Fruit fly (Drosophila melanogaster): ENCODE results near the gene Flad1.

dm6 chrX:12923258-12923901 is 20.1 kb upstream of the Flad1 start:
- TF ChIP-seq CG11617 (GFP tag; optimal IDR thresholded peaks at IDR 0.05), result no peak
- TF ChIP-seq ovo (GFP tag; optimal IDR thresholded peaks at IDR 0.05), result no peak
- TF ChIP-seq CG1620 (GFP tag; optimal IDR thresholded peaks at IDR 0.05), result no peak
- TF ChIP-seq kay (GFP tag; ENCODE audit: borderline replicate concordance), result no peak
- TF ChIP-seq Clk (GFP tag; optimal IDR thresholded peaks at IDR 0.05), result no peak
- no peak for TF ChIP-seq bab1 (GFP tag; optimal IDR thresholded peaks at IDR 0.05)
- no peak for TF ChIP-seq CG14711 (tag; optimal IDR thresholded peaks at IDR 0.05)
- no peak for TF ChIP-seq CG12768 (GFP tag; optimal IDR thresholded peaks at IDR 0.05)
- no peak for TF ChIP-seq cic (GFP tag; optimal IDR thresholded peaks at IDR 0.05)
